Fruit fly (Drosophila melanogaster) whole organism, embryonic: ENCODE results near the gene hkb.

Experiments used
- Antp ChIP-seq: fragments of 200-800 bp; sonication (Bioruptor generic); optimal IDR thresholded peaks from 3 replicates; lab custom pipeline; 2016; ENCODE audit warnings: missing biosample characterization, missing genetic modification characterization
- CG11695 ChIP-seq: fragments of 200-800 bp; sonication (Bioruptor generic); IDR thresholded peaks from 3 replicates; pipeline ENCODE4 v1.3.6; 2022; ENCODE audit warnings: missing biosample characterization, missing genetic modification characterization
- CG11696 ChIP-seq: fragments of 200-800 bp; sonication (Bioruptor generic); IDR thresholded peaks from 2 replicates; pipeline ENCODE4 v1.3.6; 2022; ENCODE audit warnings: missing biosample characterization, missing genetic modification characterization
- CG12236 ChIP-seq: fragments of 200-800 bp; sonication (Bioruptor generic); optimal IDR thresholded peaks from 2 replicates; lab custom pipeline; 2016; ENCODE audit warnings: missing biosample characterization, missing genetic modification characterization
- CG12744 ChIP-seq: fragments of 200-800 bp; sonication (Bioruptor generic); optimal IDR thresholded peaks from 2 replicates; lab custom pipeline; 2016; ENCODE audit warnings: missing biosample characterization, missing genetic modification characterization
- CG13287 ChIP-seq: fragments of 200-800 bp; sonication (Bioruptor generic); IDR thresholded peaks from 2 replicates; pipeline ENCODE4 v1.3.6; 2022; ENCODE audit warnings: missing biosample characterization, missing genetic modification characterization; ENCODE audit not compliant: partially characterized antibody
- CG13296 ChIP-seq: fragments of 200-800 bp; sonication (Bioruptor generic); optimal IDR thresholded peaks from 3 replicates; lab custom pipeline; 2018; ENCODE audit warnings: missing biosample characterization, mild to moderate bottlenecking, missing genetic modification characterization
- CG15479 ChIP-seq: fragments of 200-800 bp; sonication (Bioruptor generic); optimal IDR thresholded peaks from 3 replicates; lab custom pipeline; 2019; ENCODE audit warnings: missing biosample characterization, mild to moderate bottlenecking, missing genetic modification characterization, moderate library complexity
- CG16813 ChIP-seq: fragments of 200-800 bp; sonication (Bioruptor generic); IDR thresholded peaks from 3 replicates; pipeline ENCODE4 v1.3.6; 2022; ENCODE audit warnings: missing biosample characterization, missing genetic modification characterization; ENCODE audit not compliant: partially characterized antibody
- CG16863 ChIP-seq: fragments of 200-800 bp; sonication (Bioruptor generic); optimal IDR thresholded peaks from 3 replicates; lab custom pipeline; 2016; ENCODE audit warnings: missing biosample characterization, missing genetic modification characterization
- CG18599 ChIP-seq: fragments of 200-800 bp; sonication (Bioruptor generic); optimal IDR thresholded peaks from 3 replicates; lab custom pipeline; 2017; ENCODE audit warnings: missing biosample characterization, missing genetic modification characterization, mild to moderate bottlenecking, moderate library complexity, missing genetic modification reagents
- CG2120 ChIP-seq: fragments of 200-800 bp; sonication (Bioruptor generic); optimal IDR thresholded peaks from 3 replicates; lab custom pipeline; 2016; ENCODE audit warnings: missing biosample characterization, missing genetic modification characterization
- CG2712 ChIP-seq: fragments of 200-800 bp; optimal IDR thresholded peaks from 3 replicates; lab custom pipeline; 2019; ENCODE audit warnings: missing biosample characterization, mild to moderate bottlenecking, missing genetic modification characterization, moderate library complexity
- CG30020 ChIP-seq: fragments of 200-800 bp; optimal IDR thresholded peaks from 2 replicates; lab custom pipeline; 2019; ENCODE audit warnings: missing biosample characterization, mild to moderate bottlenecking, missing genetic modification characterization, moderate library complexity
- CG33213 ChIP-seq: fragments of 200-800 bp; sonication (Bioruptor generic); optimal IDR thresholded peaks from 3 replicates; lab custom pipeline; 2016; ENCODE audit warnings: missing biosample characterization, missing genetic modification characterization
- CG4282 ChIP-seq: fragments of 200-800 bp; sonication (Bioruptor generic); optimal IDR thresholded peaks from 2 replicates; lab custom pipeline; 2016; ENCODE audit warnings: missing biosample characterization, missing genetic modification characterization
- CG6254 ChIP-seq: fragments of 200-800 bp; sonication (Bioruptor generic); optimal IDR thresholded peaks from 3 replicates; lab custom pipeline; 2017; ENCODE audit warnings: mild to moderate bottlenecking, missing biosample characterization, missing genetic modification reagents, missing genetic modification characterization
- CG6683 ChIP-seq: fragments of 200-800 bp; sonication (Bioruptor generic); optimal IDR thresholded peaks from 2 replicates; lab custom pipeline; 2017; ENCODE audit warnings: missing biosample characterization, mild to moderate bottlenecking, missing genetic modification characterization, missing genetic modification reagents
- CG9797 ChIP-seq: fragments of 200-800 bp; sonication (Bioruptor generic); optimal IDR thresholded peaks from 3 replicates; lab custom pipeline; 2018; ENCODE audit warnings: missing biosample characterization, mild to moderate bottlenecking, missing genetic modification characterization
- CrebB ChIP-seq: fragments of 200-800 bp; sonication (Bioruptor generic); optimal IDR thresholded peaks from 3 replicates; lab custom pipeline; 2018; ENCODE audit warnings: missing biosample characterization, mild to moderate bottlenecking, missing genetic modification characterization
- ERR ChIP-seq: fragments of 200-800 bp; sonication (Bioruptor generic); optimal IDR thresholded peaks from 2 replicates; lab custom pipeline; 2016; ENCODE audit warnings: missing biosample characterization, missing genetic modification characterization
- Hr78 ChIP-seq, 2 experiments: fragments of 200-800 bp in 1 of 2; fragments of >200 bp in 1 of 2; sonication (Bioruptor generic) in 1 of 2; optimal IDR thresholded peaks; 2 replicates each; lab custom pipeline; 2017 to 2019; ENCODE audit warnings: missing biosample characterization in 2 of 2, missing genetic modification characterization in 2 of 2, mild to moderate bottlenecking in 1 of 2, moderate library complexity in 1 of 2
- Hsf ChIP-seq: fragments of 200-800 bp; sonication (Bioruptor generic); optimal IDR thresholded peaks from 3 replicates; lab custom pipeline; 2016; ENCODE audit warnings: missing biosample characterization, missing genetic modification characterization
- Lhr ChIP-seq: fragments of 200-800 bp; sonication (Bioruptor generic); optimal IDR thresholded peaks from 3 replicates; lab custom pipeline; 2017; ENCODE audit warnings: mild to moderate bottlenecking, missing biosample characterization, missing genetic modification reagents, missing genetic modification characterization
- Mad ChIP-seq: fragments of 200-800 bp; sonication (Bioruptor generic); optimal IDR thresholded peaks from 2 replicates; lab custom pipeline; 2016; ENCODE audit warnings: missing biosample characterization, missing genetic modification characterization
- Nf-YC ChIP-seq: fragments of 200-800 bp; optimal IDR thresholded peaks from 3 replicates; lab custom pipeline; 2019; ENCODE audit warnings: missing biosample characterization, mild to moderate bottlenecking, missing genetic modification characterization, moderate library complexity
- Side ChIP-seq: fragments of 200-800 bp; sonication (Bioruptor generic); optimal IDR thresholded peaks from 2 replicates; lab custom pipeline; 2016; ENCODE audit warnings: missing biosample characterization, missing genetic modification characterization
- Stat92E ChIP-seq, 3 experiments: fragments of >200 bp in 2 of 3; fragments of 200-800 bp in 1 of 3; sonication (Bioruptor generic) in 1 of 3; optimal IDR thresholded peaks; 2 replicates each; lab custom pipeline; 2017 to 2019; ENCODE audit warnings: missing biosample characterization in 3 of 3, missing genetic modification characterization in 3 of 3, mild to moderate bottlenecking in 1 of 3, moderate library complexity in 1 of 3
- cato ChIP-seq: fragments of 200-800 bp; sonication (Bioruptor generic); optimal IDR thresholded peaks from 2 replicates; lab custom pipeline; 2016; ENCODE audit warnings: missing biosample characterization, missing genetic modification characterization, borderline replicate concordance
- dpn ChIP-seq, 2 experiments: fragments of 200-800 bp; sonication (Bioruptor generic); optimal IDR thresholded peaks; 3 replicates each; lab custom pipeline; 2016; ENCODE audit warnings: missing biosample characterization in 2 of 2, missing genetic modification characterization in 2 of 2
- fd102C ChIP-seq: fragments of 200-800 bp; sonication (Bioruptor generic); optimal IDR thresholded peaks from 2 replicates; lab custom pipeline; 2018; ENCODE audit warnings: missing biosample characterization, mild to moderate bottlenecking, missing genetic modification characterization, moderate library complexity
- fu2 ChIP-seq: fragments of 200-800 bp; sonication (Bioruptor generic); optimal IDR thresholded peaks from 2 replicates; lab custom pipeline; 2016; ENCODE audit warnings: missing biosample characterization, missing genetic modification characterization
- inv ChIP-seq: fragments of 200-800 bp; sonication (Bioruptor generic); IDR thresholded peaks from 2 replicates; pipeline ENCODE4 v1.3.6; 2022; ENCODE audit warnings: missing biosample characterization, missing genetic modification characterization; ENCODE audit not compliant: partially characterized antibody
- klu ChIP-seq: fragments of 200-800 bp; sonication (Bioruptor generic); IDR thresholded peaks from 2 replicates; pipeline ENCODE4 v1.3.6; 2022; ENCODE audit warnings: missing biosample characterization, missing genetic modification characterization
- lola ChIP-seq, 3 experiments: fragments of >200 bp in 2 of 3; fragments of 200-800 bp in 1 of 3; sonication (Bioruptor generic) in 1 of 3; optimal IDR thresholded peaks; 2 replicates each; lab custom pipeline; 2017 to 2019; ENCODE audit warnings: missing biosample characterization in 3 of 3, missing genetic modification characterization in 3 of 3, mild to moderate bottlenecking in 1 of 3, moderate library complexity in 1 of 3
- mld ChIP-seq: fragments of 200-800 bp; sonication (Bioruptor generic); IDR thresholded peaks from 3 replicates; pipeline ENCODE4 v1.3.6; 2022; ENCODE audit warnings: missing biosample characterization, missing genetic modification characterization; ENCODE audit not compliant: partially characterized antibody
- nerfin-2 ChIP-seq: fragments of 200-800 bp; sonication (Bioruptor generic); IDR thresholded peaks from 2 replicates; pipeline ENCODE4 v1.3.6; 2022; ENCODE audit warnings: missing biosample characterization, missing genetic modification characterization; ENCODE audit not compliant: partially characterized antibody
- pb ChIP-seq: fragments of 200-800 bp; sonication (Bioruptor generic); optimal IDR thresholded peaks from 3 replicates; lab custom pipeline; 2016; ENCODE audit warnings: missing biosample characterization, missing genetic modification characterization
- phol ChIP-seq: fragments of 200-800 bp; sonication (Bioruptor generic); optimal IDR thresholded peaks from 3 replicates; lab custom pipeline; 2018; ENCODE audit warnings: missing biosample characterization, mild to moderate bottlenecking, missing genetic modification characterization, moderate library complexity
- pita ChIP-seq: fragments of 200-800 bp; sonication (Bioruptor generic); optimal IDR thresholded peaks from 2 replicates; lab custom pipeline; 2017; ENCODE audit warnings: missing biosample characterization, mild to moderate bottlenecking, missing genetic modification characterization
- schlank ChIP-seq: fragments of 200-800 bp; sonication (Bioruptor generic); optimal IDR thresholded peaks from 2 replicates; lab custom pipeline; 2018; ENCODE audit warnings: missing biosample characterization, mild to moderate bottlenecking, missing genetic modification characterization
- shn ChIP-seq: fragments of 200-800 bp; sonication (Bioruptor generic); optimal IDR thresholded peaks from 3 replicates; lab custom pipeline; 2016; ENCODE audit warnings: missing biosample characterization, missing genetic modification characterization
- sim ChIP-seq: fragments of 200-800 bp; sonication (Bioruptor generic); IDR thresholded peaks from 2 replicates; pipeline ENCODE4 v1.3.6; 2022; ENCODE audit warnings: missing biosample characterization, missing genetic modification characterization
- sob ChIP-seq: fragments of 200-800 bp; sonication (Bioruptor generic); IDR thresholded peaks from 2 replicates; pipeline ENCODE4 v1.3.6; 2022; ENCODE audit warnings: missing biosample characterization, missing genetic modification characterization
- stwl ChIP-seq: fragments of 200-800 bp; sonication (Bioruptor generic); optimal IDR thresholded peaks from 3 replicates; lab custom pipeline; 2018; ENCODE audit warnings: missing biosample characterization, mild to moderate bottlenecking, missing genetic modification characterization, moderate library complexity
- tx ChIP-seq: fragments of 200-800 bp; sonication (Bioruptor generic); optimal IDR thresholded peaks from 2 replicates; lab custom pipeline; 2016; ENCODE audit warnings: missing biosample characterization, missing genetic modification characterization
- vvl ChIP-seq: fragments of 200-800 bp; sonication (Bioruptor generic); IDR thresholded peaks from 2 replicates; pipeline ENCODE4 v1.3.6; 2022; ENCODE audit warnings: missing biosample characterization, missing genetic modification characterization
- zen ChIP-seq: fragments of 200-800 bp; sonication (Bioruptor generic); optimal IDR thresholded peaks from 3 replicates; lab custom pipeline; 2018; ENCODE audit warnings: missing biosample characterization, mild to moderate bottlenecking, missing genetic modification characterization, moderate library complexity

hkb gene

dm6 chr3R:4319507-4320138 is 26.8 kb downstream of the hkb start, which contains the start of gene CG9795 (continued):
- peak; percentile 93 for TF ChIP-seq stwl
- TF ChIP-seq CG6683: peak; percentile 26
- TF ChIP-seq cato: no peak
- TF ChIP-seq CG12236 (GFP tag; lab: Kevin White, UChicago): no peak
- no peak for TF ChIP-seq Hr78 (GFP tag; optimal IDR thresholded peaks at IDR 0.05; lab: Kevin White, UChicago)
- TF ChIP-seq CG18599 (GFP tag; lab: Kevin White, UChicago): peak; percentile 49
- TF ChIP-seq CG13287 (GFP tag; lab: Robert Waterston, UW): peak; percentile 90
- TF ChIP-seq fu2 (GFP tag; lab: Kevin White, UChicago): peak; percentile 3
- peak; percentile 54 for TF ChIP-seq CG2120 (GFP tag; lab: Kevin White, UChicago)
- peak in 1 of 3 experiments; percentile 61 for TF ChIP-seq Stat92E (GFP tag; optimal IDR thresholded peaks at IDR 0.05; lab: Kevin White, UChicago)
- no peak for TF ChIP-seq klu
- no peak for TF ChIP-seq lola (GFP tag; optimal IDR thresholded peaks at IDR 0.05; lab: Kevin White, UChicago)
- TF ChIP-seq CG33213 (GFP tag; lab: Kevin White, UChicago): peak; percentile 56
- TF ChIP-seq fd102C (GFP tag; lab: Kevin White, UChicago): no peak
- peak; percentile 5 for TF ChIP-seq CG12744
- TF ChIP-seq CG11695: peak; percentile 91
- TF ChIP-seq Side (GFP tag; lab: Kevin White, UChicago): peak; percentile 33
- peak; percentile 60 for TF ChIP-seq ERR (GFP tag; lab: Kevin White, UChicago)
- peak; percentile 79 for TF ChIP-seq inv
- no peak for TF ChIP-seq CG11696
- peak; percentile 29 for TF ChIP-seq Hsf (GFP tag; lab: Kevin White, UChicago)
- TF ChIP-seq mld (GFP tag; lab: Robert Waterston, UW): peak; percentile 97
- no peak for TF ChIP-seq CG15479 (GFP tag; lab: Kevin White, UChicago)
- TF ChIP-seq Antp: peak; percentile 49
- peak; percentile 46 for TF ChIP-seq Lhr (GFP tag; lab: Kevin White, UChicago)
- peak; percentile 16 to 43 for TF ChIP-seq dpn (GFP tag; optimal IDR thresholded peaks at IDR 0.05; lab: Kevin White, UChicago)
- no peak for TF ChIP-seq phol
- peak; percentile 24 for TF ChIP-seq Mad (GFP tag; lab: Kevin White, UChicago)
- TF ChIP-seq schlank: peak; percentile 39
- no peak for TF ChIP-seq sim (GFP tag; lab: Robert Waterston, UW)
- TF ChIP-seq nerfin-2 (GFP tag; lab: Robert Waterston, UW): peak; percentile 95
- TF ChIP-seq CG30020 (tag; lab: Kevin White, UChicago): peak; percentile 79
- TF ChIP-seq tx: peak; percentile 25
- TF ChIP-seq sob: peak; percentile 71
- peak; percentile 22 for TF ChIP-seq CG9797 (GFP tag; lab: Kevin White, UChicago)
- TF ChIP-seq pb (GFP tag; lab: Kevin White, UChicago): no peak
- peak; percentile 45; the same call in 1 of the 2 replicates for TF ChIP-seq vvl (GFP tag; lab: Robert Waterston, UW)
- peak; percentile 38 for TF ChIP-seq shn (GFP tag; lab: Kevin White, UChicago)
- TF ChIP-seq CG6254: peak; percentile 1
- TF ChIP-seq CrebB: peak; percentile 54
- peak; percentile 42 for TF ChIP-seq Nf-YC (tag; lab: Kevin White, UChicago)
- TF ChIP-seq CG13296 (GFP tag; lab: Kevin White, UChicago): peak; percentile 52
- peak; percentile 89 for TF ChIP-seq CG16813 (GFP tag; lab: Robert Waterston, UW)
- TF ChIP-seq CG4282 (GFP tag; lab: Kevin White, UChicago): peak; percentile 51
- TF ChIP-seq zen (tag; lab: Kevin White, UChicago): peak; percentile 42
- peak; percentile 21 for TF ChIP-seq CG16863 (GFP tag; lab: Kevin White, UChicago)
- no peak for TF ChIP-seq pita (GFP tag; lab: Kevin White, UChicago)
- peak; percentile 41 for TF ChIP-seq CG2712 (tag; lab: Kevin White, UChicago)
